Fruit fly (Drosophila melanogaster) whole organism: ENCODE data around the gene Ldsdh1.

Experiments used
- CG8478 ChIP-seq: fragments of >200 bp; optimal IDR thresholded peaks from 2 replicates; lab custom pipeline; 2018; ENCODE audit warnings: inconsistent platforms
- Dll ChIP-seq: fragments of >200 bp; optimal IDR thresholded peaks from 2 replicates; lab custom pipeline; 2017
- EcR ChIP-seq, 2 experiments: fragments of >200 bp; optimal IDR thresholded peaks; 2 replicates each; lab custom pipeline; 2017; ENCODE audit warnings: missing biosample characterization in 2 of 2, missing genetic modification characterization in 2 of 2, missing genetic modification reagents in 2 of 2
- pan ChIP-seq: fragments of >200 bp; optimal IDR thresholded peaks from 2 replicates; lab custom pipeline; 2017
- psq ChIP-seq: fragments of >200 bp; optimal IDR thresholded peaks from 2 replicates; lab custom pipeline; 2017
- usp ChIP-seq: fragments of >200 bp; optimal IDR thresholded peaks from 2 replicates; lab custom pipeline; 2017; ENCODE audit warnings: missing biosample characterization, missing genetic modification characterization, mixed read lengths

DNA sequence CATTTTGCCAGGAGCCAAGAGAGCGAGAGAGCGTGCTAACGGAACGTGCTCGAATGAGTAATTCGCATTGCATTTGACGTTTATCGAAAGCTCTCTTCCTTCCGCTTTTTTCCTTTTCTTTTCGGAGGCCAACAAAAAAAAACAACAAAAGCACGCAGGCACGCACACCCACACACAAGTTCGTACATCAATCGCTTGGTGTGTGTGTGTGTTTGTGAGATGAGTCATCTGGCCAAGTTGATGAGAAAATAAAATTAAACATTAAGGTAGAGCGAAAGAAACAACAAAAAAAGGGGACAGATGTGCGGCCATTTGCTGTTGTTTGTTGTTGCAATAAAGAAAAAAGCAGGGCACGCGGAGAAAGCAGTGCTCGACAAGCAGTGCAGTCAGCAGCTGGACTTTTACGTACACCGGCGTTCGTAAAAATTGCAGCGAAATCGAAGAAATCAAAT lies 18.2 kb downstream of the Ldsdh1 start:
- TF ChIP-seq psq (lab: Kevin White, UChicago) (no peak), CG8478 (lab: Kevin White, UChicago) (no peak), usp (no peak), pan (lab: Kevin White, UChicago) (no peak), Dll (lab: Kevin White, UChicago) (no peak), EcR (GFP tag; optimal IDR thresholded peaks at IDR 0.05; lab: Kevin White, UChicago) (no peak)
